Worm (Caenorhabditis elegans) whole organism, L2 larva: Measurements from ENCODE around the gene col-71.

Experiments used
- C34F6.9 ChIP-seq: fragments of 150-350 bp; optimal IDR thresholded peaks from 2 replicates; lab custom pipeline; 2014; ENCODE audit warnings: missing biosample characterization, missing genetic modification characterization
- F13H6.1 ChIP-seq: sonication (generic microtip); optimal IDR thresholded peaks from 2 replicates; lab custom pipeline; 2016; ENCODE audit warnings: missing genetic modification characterization, missing compliant biosample characterization
- R02D3.7 ChIP-seq: fragments of 150-350 bp; optimal IDR thresholded peaks from 2 replicates; lab custom pipeline; 2014; ENCODE audit warnings: missing biosample characterization, missing genetic modification characterization
- Y55F3AM.14 ChIP-seq: fragments of 200-800 bp; sonication (Bioruptor generic); optimal IDR thresholded peaks from 2 replicates; lab custom pipeline; 2018; ENCODE audit warnings: mild to moderate bottlenecking, missing genetic modification characterization, missing compliant biosample characterization
- ZK546.5 ChIP-seq: sonication (generic microtip); optimal IDR thresholded peaks from 2 replicates; lab custom pipeline; 2017; ENCODE audit warnings: missing biosample characterization, missing genetic modification characterization
- alr-1 ChIP-seq: fragments of 150-350 bp; optimal IDR thresholded peaks from 2 replicates; lab custom pipeline; 2014; ENCODE audit warnings: missing biosample characterization, missing genetic modification characterization
- aly-2 ChIP-seq: fragments of 150-350 bp; optimal IDR thresholded peaks from 2 replicates; lab custom pipeline; 2014; ENCODE audit warnings: missing biosample characterization, missing genetic modification characterization
- ama-1 ChIP-seq: fragments of 150-350 bp; optimal IDR thresholded peaks from 2 replicates; lab custom pipeline; 2018; ENCODE audit warnings: inconsistent platforms
- blmp-1 ChIP-seq: sonication (generic microtip); optimal IDR thresholded peaks from 2 replicates; lab custom pipeline; 2017; ENCODE audit warnings: missing genetic modification characterization, mild to moderate bottlenecking, missing compliant biosample characterization, antibody characterized with exemption, moderate library complexity; ENCODE audit not compliant: insufficient read depth
- ceh-16 ChIP-seq: fragments of 150-350 bp; optimal IDR thresholded peaks from 2 replicates; lab custom pipeline; 2014; ENCODE audit warnings: missing biosample characterization, missing genetic modification characterization
- ceh-82 ChIP-seq: fragments of 150-350 bp; optimal IDR thresholded peaks from 2 replicates; lab custom pipeline; 2014; ENCODE audit warnings: missing biosample characterization, missing genetic modification characterization
- crh-2 ChIP-seq: sonication (generic microtip); optimal IDR thresholded peaks from 2 replicates; lab custom pipeline; 2017; ENCODE audit warnings: missing biosample characterization, missing genetic modification characterization
- dmd-4 ChIP-seq: sonication (generic microtip); optimal IDR thresholded peaks from 2 replicates; lab custom pipeline; 2017; ENCODE audit warnings: missing biosample characterization, missing genetic modification characterization
- egl-27 ChIP-seq: sonication (generic microtip); optimal IDR thresholded peaks from 3 replicates; lab custom pipeline; 2017; ENCODE audit warnings: missing biosample characterization, missing genetic modification reagents, missing genetic modification characterization
- elt-1 ChIP-seq: fragments of 150-350 bp; optimal IDR thresholded peaks from 2 replicates; lab custom pipeline; 2014; ENCODE audit warnings: missing biosample characterization, missing genetic modification characterization
- elt-3 ChIP-seq: sonication (generic microtip); optimal IDR thresholded peaks from 2 replicates; lab custom pipeline; 2017; ENCODE audit warnings: missing biosample characterization, missing genetic modification characterization
- fos-1 ChIP-seq: fragments of 150-350 bp; optimal IDR thresholded peaks from 2 replicates; lab custom pipeline; 2014; ENCODE audit warnings: missing biosample characterization, missing genetic modification characterization
- gmeb-1 ChIP-seq: fragments of 150-350 bp; optimal IDR thresholded peaks from 2 replicates; lab custom pipeline; 2014; ENCODE audit warnings: missing biosample characterization, missing genetic modification characterization
- lin-11 ChIP-seq: fragments of 150-350 bp; sonication (generic microtip); optimal IDR thresholded peaks from 2 replicates; lab custom pipeline; 2014; ENCODE audit warnings: missing biosample characterization, missing genetic modification characterization, inconsistent platforms, mixed read lengths
- lin-13 ChIP-seq: fragments of 150-350 bp; optimal IDR thresholded peaks from 2 replicates; lab custom pipeline; 2014; ENCODE audit warnings: missing biosample characterization, missing genetic modification reagents, missing genetic modification characterization
- lin-39 ChIP-seq: fragments of 150-350 bp; optimal IDR thresholded peaks from 2 replicates; lab custom pipeline; 2014; ENCODE audit warnings: missing biosample characterization, missing genetic modification reagents, missing genetic modification characterization
- lsy-2 ChIP-seq, 2 experiments: fragments of 150-350 bp in 1 of 2; sonication (generic microtip) in 1 of 2; optimal IDR thresholded peaks; 2 replicates each; lab custom pipeline; 2014 to 2017; ENCODE audit warnings: missing biosample characterization in 2 of 2, missing genetic modification characterization in 2 of 2
- mab-5 ChIP-seq: fragments of 150-350 bp; optimal IDR thresholded peaks from 2 replicates; lab custom pipeline; 2014; ENCODE audit warnings: missing biosample characterization, missing genetic modification characterization
- mbf-1 ChIP-seq: sonication (generic microtip); optimal IDR thresholded peaks from 2 replicates; lab custom pipeline; 2017; ENCODE audit warnings: missing biosample characterization, missing genetic modification characterization
- mdl-1 ChIP-seq, 2 experiments: fragments of 150-350 bp in 1 of 2; sonication (generic microtip) in 1 of 2; optimal IDR thresholded peaks; 2 replicates each; lab custom pipeline; 2017; ENCODE audit warnings: missing biosample characterization in 2 of 2, missing genetic modification characterization in 2 of 2
- nhr-10 ChIP-seq: sonication (generic microtip); optimal IDR thresholded peaks from 2 replicates; lab custom pipeline; 2017; ENCODE audit warnings: missing biosample characterization, missing genetic modification characterization
- nhr-11 ChIP-seq: fragments of 150-350 bp; optimal IDR thresholded peaks from 2 replicates; lab custom pipeline; 2014; ENCODE audit warnings: missing biosample characterization, missing genetic modification characterization
- nhr-12 ChIP-seq: fragments of 150-350 bp; optimal IDR thresholded peaks from 2 replicates; lab custom pipeline; 2014; ENCODE audit warnings: missing biosample characterization, missing genetic modification characterization
- nhr-129 ChIP-seq: fragments of 150-350 bp; optimal IDR thresholded peaks from 2 replicates; lab custom pipeline; 2014; ENCODE audit warnings: missing biosample characterization, missing genetic modification characterization
- nhr-21 ChIP-seq: fragments of 150-350 bp; optimal IDR thresholded peaks from 2 replicates; lab custom pipeline; 2014; ENCODE audit warnings: missing biosample characterization, missing genetic modification characterization
- nhr-23 ChIP-seq: fragments of 150-350 bp; optimal IDR thresholded peaks from 2 replicates; lab custom pipeline; 2014; ENCODE audit warnings: missing biosample characterization, missing genetic modification reagents, missing genetic modification characterization
- nhr-237 ChIP-seq: fragments of 150-350 bp; optimal IDR thresholded peaks from 2 replicates; lab custom pipeline; 2014; ENCODE audit warnings: missing biosample characterization, missing genetic modification characterization
- nhr-25 ChIP-seq: fragments of 150-350 bp; sonication (generic microtip); optimal IDR thresholded peaks from 3 replicates; lab custom pipeline; 2014; ENCODE audit warnings: missing biosample characterization, missing genetic modification characterization
- nhr-6 ChIP-seq: fragments of 150-350 bp; optimal IDR thresholded peaks from 2 replicates; lab custom pipeline; 2014; ENCODE audit warnings: missing biosample characterization, missing genetic modification characterization
- nhr-77 ChIP-seq: fragments of 150-350 bp; optimal IDR thresholded peaks from 2 replicates; lab custom pipeline; 2014; ENCODE audit warnings: missing biosample characterization, missing genetic modification characterization
- peb-1 ChIP-seq: fragments of 150-350 bp; optimal IDR thresholded peaks from 2 replicates; lab custom pipeline; 2014; ENCODE audit warnings: missing biosample characterization, missing genetic modification characterization
- sem-4 ChIP-seq: fragments of 150-350 bp; optimal IDR thresholded peaks from 2 replicates; lab custom pipeline; 2014; ENCODE audit warnings: missing biosample characterization, missing genetic modification reagents, missing genetic modification characterization
- skn-1 ChIP-seq: sonication (generic microtip); optimal IDR thresholded peaks from 2 replicates; lab custom pipeline; 2017; ENCODE audit warnings: missing biosample characterization, missing genetic modification characterization
- sma-3 ChIP-seq: sonication (generic microtip); optimal IDR thresholded peaks from 2 replicates; lab custom pipeline; 2016; ENCODE audit warnings: missing genetic modification reagents, missing genetic modification characterization, missing compliant biosample characterization
- sma-9 ChIP-seq, 2 experiments: fragments of 150-350 bp in 1 of 2; sonication (generic microtip) in 1 of 2; optimal IDR thresholded peaks; 2 replicates each; lab custom pipeline; 2014 to 2016; ENCODE audit warnings: missing genetic modification characterization in 2 of 2, mild to moderate bottlenecking in 1 of 2, missing biosample characterization in 1 of 2, missing compliant biosample characterization in 1 of 2, missing genetic modification reagents in 1 of 2, moderate library complexity in 1 of 2
- snpc-4 ChIP-seq: fragments of 150-350 bp; optimal IDR thresholded peaks from 2 replicates; lab custom pipeline; 2014; ENCODE audit warnings: missing biosample characterization, missing genetic modification characterization
- unc-39 ChIP-seq: fragments of 150-350 bp; optimal IDR thresholded peaks from 2 replicates; lab custom pipeline; 2014; ENCODE audit warnings: missing biosample characterization, missing genetic modification characterization
- unc-55 ChIP-seq: fragments of 150-350 bp; sonication (generic microtip); optimal IDR thresholded peaks from 3 replicates; lab custom pipeline; 2014; ENCODE audit warnings: missing biosample characterization, missing genetic modification reagents, missing genetic modification characterization
- unc-62 ChIP-seq: fragments of 150-350 bp; optimal IDR thresholded peaks from 2 replicates; lab custom pipeline; 2014; ENCODE audit warnings: missing biosample characterization, missing genetic modification reagents, missing genetic modification characterization
- zag-1 ChIP-seq: fragments of 150-350 bp; optimal IDR thresholded peaks from 2 replicates; lab custom pipeline; 2014; ENCODE audit warnings: missing biosample characterization, missing genetic modification characterization
- ztf-1 ChIP-seq: fragments of 200-800 bp; sonication (Bioruptor generic); conservative IDR thresholded peaks from 2 replicates; pipeline ENCODE4 v1.3.6; 2022; ENCODE audit warnings: missing genetic modification characterization, missing compliant biosample characterization
- ztf-11 ChIP-seq: sonication (generic microtip); optimal IDR thresholded peaks from 2 replicates; lab custom pipeline; 2017; ENCODE audit warnings: missing biosample characterization, missing genetic modification characterization
- ztf-4 ChIP-seq: fragments of 150-350 bp; optimal IDR thresholded peaks from 2 replicates; lab custom pipeline; 2014; ENCODE audit warnings: missing biosample characterization, missing genetic modification characterization

The col-71 gene

DNA sequence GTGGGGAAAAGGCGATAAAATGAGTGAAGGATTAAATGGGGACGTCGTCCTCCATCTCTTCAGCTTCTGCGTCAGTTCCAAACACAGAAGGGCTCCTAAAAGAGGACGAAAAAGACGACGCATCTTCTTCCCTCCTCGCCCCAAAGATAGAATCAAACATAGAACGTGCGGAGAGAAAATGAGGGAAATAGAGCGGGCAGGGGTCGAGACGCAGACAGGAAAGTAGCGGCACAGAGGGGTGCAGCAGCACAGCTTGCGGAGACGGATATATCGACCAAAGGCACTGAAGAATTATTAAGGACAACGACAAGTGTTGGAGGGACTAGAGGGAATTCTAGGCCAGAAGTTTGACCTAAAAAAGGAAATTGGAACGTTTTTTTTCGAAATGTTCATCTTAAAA lies 44.9 kb upstream of the col-71 start:
- TF ChIP-seq nhr-6 (tag; lab: Kevin White, UChicago): no peak
- no peak for TF ChIP-seq nhr-10 (tag; lab: Kevin White, UChicago)
- TF ChIP-seq egl-27 (tag; lab: Kevin White, UChicago): no peak
- no peak for TF ChIP-seq elt-1 (tag; lab: Kevin White, UChicago)
- no peak for TF ChIP-seq sma-9 (GFP tag; optimal IDR thresholded peaks at IDR 0.05; lab: Kevin White, UChicago)
- TF ChIP-seq sma-9 (tag; optimal IDR thresholded peaks at IDR 0.05; lab: Kevin White, UChicago): no peak
- TF ChIP-seq F13H6.1: no peak
- TF ChIP-seq mab-5 (tag; lab: Kevin White, UChicago): peak; percentile 46
- peak; percentile 16 for TF ChIP-seq snpc-4 (tag; lab: Kevin White, UChicago)
- peak; percentile 40 for TF ChIP-seq nhr-129
- TF ChIP-seq blmp-1 (tag; lab: Kevin White, UChicago): no peak
- peak; percentile 66 for TF ChIP-seq unc-55 (GFP tag; lab: Kevin White, UChicago)
- TF ChIP-seq fos-1 (tag; lab: Kevin White, UChicago): no peak
- no peak for TF ChIP-seq nhr-23
- no peak for TF ChIP-seq peb-1 (tag; lab: Kevin White, UChicago)
- TF ChIP-seq alr-1 (tag; lab: Kevin White, UChicago): no peak
- TF ChIP-seq Y55F3AM.14 (GFP tag; lab: Kevin White, UChicago): no peak
- TF ChIP-seq gmeb-1: no peak
- no peak for TF ChIP-seq aly-2 (tag; lab: Kevin White, UChicago)
- TF ChIP-seq ama-1 (lab: Kevin White, UChicago): no peak
- no peak for TF ChIP-seq nhr-237 (tag; lab: Kevin White, UChicago)
- TF ChIP-seq nhr-12 (tag; lab: Kevin White, UChicago): no peak
- no peak for TF ChIP-seq nhr-11 (tag; lab: Kevin White, UChicago)
- no peak for TF ChIP-seq ztf-1 (GFP tag; lab: Robert Waterston, UW)
- TF ChIP-seq unc-39 (tag; lab: Kevin White, UChicago): no peak
- TF ChIP-seq skn-1 (tag; lab: Kevin White, UChicago): no peak
- peak in 1 of 2 experiments; percentile 68 for TF ChIP-seq lsy-2 (tag; optimal IDR thresholded peaks at IDR 0.05; lab: Kevin White, UChicago)
- TF ChIP-seq unc-62 (GFP tag; lab: Kevin White, UChicago): no peak
- TF ChIP-seq elt-3 (tag; lab: Kevin White, UChicago): no peak
- TF ChIP-seq nhr-21 (tag; lab: Kevin White, UChicago): no peak
- no peak for TF ChIP-seq mbf-1
- TF ChIP-seq C34F6.9 (tag; lab: Kevin White, UChicago): peak; percentile 66
- no peak for TF ChIP-seq dmd-4 (tag; lab: Kevin White, UChicago)
- peak; percentile 40 for TF ChIP-seq lin-13 (GFP tag; lab: Kevin White, UChicago)
- TF ChIP-seq ceh-16 (tag; lab: Kevin White, UChicago): no peak
- TF ChIP-seq ZK546.5 (tag; lab: Kevin White, UChicago): no peak
- peak in 1 of 2 experiments; percentile 38 for TF ChIP-seq mdl-1 (tag; optimal IDR thresholded peaks at IDR 0.05; lab: Kevin White, UChicago)
- no peak for TF ChIP-seq R02D3.7
- no peak for TF ChIP-seq lin-11
- TF ChIP-seq ceh-82 (tag; lab: Kevin White, UChicago): no peak
- TF ChIP-seq lin-39: no peak
- no peak for TF ChIP-seq ztf-4 (tag; lab: Kevin White, UChicago)
- TF ChIP-seq zag-1: peak; percentile 42
- TF ChIP-seq sem-4 (tag; lab: Kevin White, UChicago): no peak
- TF ChIP-seq nhr-77 (tag; lab: Kevin White, UChicago): no peak
- TF ChIP-seq nhr-25 (tag; lab: Kevin White, UChicago): no peak
- TF ChIP-seq ztf-11 (tag; lab: Kevin White, UChicago): no peak
- no peak for TF ChIP-seq crh-2 (tag; lab: Kevin White, UChicago)
- no peak for TF ChIP-seq sma-3
